Worm (Caenorhabditis elegans): ENCODE measurements around the gene F28H7.8.
A peak's percentile ranks its signal among the peaks of the same experiment; 100 is the strongest.

F28H7.8 gene

DNA sequence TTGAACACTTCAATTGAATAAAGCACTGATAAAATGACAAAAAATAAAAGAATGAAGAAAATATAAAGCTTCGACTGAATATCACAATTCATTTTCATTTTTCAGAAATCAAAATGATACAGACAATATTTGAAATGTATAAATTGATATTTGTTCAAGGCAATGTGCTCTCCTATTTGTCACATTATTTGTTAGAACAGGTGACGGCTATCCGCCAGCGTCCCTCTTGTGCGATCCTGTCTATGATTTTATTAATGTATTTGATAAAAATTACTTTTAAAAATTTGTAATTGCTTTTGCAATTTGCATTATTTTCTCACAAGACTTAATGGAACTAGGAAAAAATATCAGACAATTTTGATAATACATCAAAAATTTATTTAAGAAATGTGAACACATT is 4.7 kb upstream of the F28H7.8 start, which contains the start of gene F28H7.7:
F28H7.7 (minus strand) TSS at position 101 of the 400 bp plus-strand sequence.
- TF ChIP-seq unc-39 (tag; optimal IDR thresholded peaks at IDR 0.05), result no peak
- no peak for TF ChIP-seq snpc-4 (tag; optimal IDR thresholded peaks at IDR 0.05)
- no peak for TF ChIP-seq ZK546.5 (tag; optimal IDR thresholded peaks at IDR 0.05)
- TF ChIP-seq skn-1 (tag; optimal IDR thresholded peaks at IDR 0.05), result no peak
- TF ChIP-seq mab-5 (tag; optimal IDR thresholded peaks at IDR 0.05), result no peak
- TF ChIP-seq aly-2 (tag; optimal IDR thresholded peaks at IDR 0.05), result no peak
- TF ChIP-seq nhr-11 (tag; optimal IDR thresholded peaks at IDR 0.05), result no peak
- TF ChIP-seq sma-3 (GFP tag; optimal IDR thresholded peaks at IDR 0.05), result no peak
- no peak for TF ChIP-seq lin-11 (tag; optimal IDR thresholded peaks at IDR 0.05)
- TF ChIP-seq nhr-21 (tag; optimal IDR thresholded peaks at IDR 0.05), result no peak
- TF ChIP-seq ztf-1 (GFP tag; conservative IDR thresholded peaks at IDR 0.05), result no peak
- TF ChIP-seq sem-4 (tag; optimal IDR thresholded peaks at IDR 0.05), result no peak
- TF ChIP-seq nhr-10 (tag; optimal IDR thresholded peaks at IDR 0.05), result no peak
- no peak for TF ChIP-seq lin-39 (tag; optimal IDR thresholded peaks at IDR 0.05)
- TF ChIP-seq nhr-12 (tag; optimal IDR thresholded peaks at IDR 0.05), result no peak

DNA sequence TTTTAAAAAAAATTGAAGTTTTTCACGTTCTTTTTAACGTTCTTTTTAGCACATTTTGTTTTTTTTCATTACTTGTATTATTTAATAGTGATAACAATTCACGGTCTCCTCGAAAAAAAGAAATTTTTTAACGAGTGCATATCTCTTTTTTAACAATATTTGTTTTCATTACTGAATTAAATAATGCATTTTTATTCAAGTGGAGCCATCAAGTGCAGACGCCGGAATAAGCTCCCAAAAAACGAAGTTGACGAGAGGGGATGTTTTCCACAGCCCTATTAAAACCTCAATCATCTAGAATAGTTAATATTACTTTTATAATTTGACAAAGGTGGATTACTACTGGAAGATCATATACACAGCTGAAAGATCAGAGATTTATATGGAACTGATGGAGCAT is 2.1 kb upstream of the F28H7.8 start, which contains the start of gene irld-6:
irld-6 (minus strand) TSS at position 101 of the 400 bp plus-strand sequence.
- TF ChIP-seq ztf-4 (tag; optimal IDR thresholded peaks at IDR 0.05) (no peak), aly-2 (tag; optimal IDR thresholded peaks at IDR 0.05) (no peak)

DNA sequence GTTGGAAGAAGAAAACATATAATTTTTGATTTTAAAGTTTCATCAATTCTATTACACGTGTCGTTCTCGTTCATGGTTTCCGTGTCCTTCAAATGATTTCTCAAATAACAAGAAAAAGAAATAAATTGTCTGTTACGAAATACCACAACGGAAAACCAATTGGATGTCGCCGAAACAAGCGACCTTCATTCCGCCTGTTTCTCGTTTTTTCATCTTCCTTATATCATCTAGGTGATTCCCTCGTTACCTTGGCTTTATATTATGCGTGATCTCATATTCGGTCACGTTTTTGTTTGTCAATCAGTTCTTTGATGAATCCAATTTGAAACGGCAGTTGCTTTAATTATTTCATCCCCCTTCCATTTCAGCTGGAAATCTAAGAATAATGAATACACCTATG is 1.6 kb upstream of the F28H7.8 start:
- no peak for TF ChIP-seq F13H6.1 (tag; optimal IDR thresholded peaks at IDR 0.05)
- no peak for TF ChIP-seq nhr-21 (tag; optimal IDR thresholded peaks at IDR 0.05)
- TF ChIP-seq unc-39 (tag; optimal IDR thresholded peaks at IDR 0.05), result no peak
- no peak for TF ChIP-seq nhr-10 (tag; optimal IDR thresholded peaks at IDR 0.05)
- TF ChIP-seq blmp-1 (tag; optimal IDR thresholded peaks at IDR 0.05; ENCODE audit: insufficient read depth), result peak; percentile 48
- TF ChIP-seq egl-27 (tag; optimal IDR thresholded peaks at IDR 0.05), result no peak
- no peak for TF ChIP-seq snpc-4 (tag; optimal IDR thresholded peaks at IDR 0.05)
- TF ChIP-seq mbf-1 (tag; optimal IDR thresholded peaks at IDR 0.05), result no peak
- no peak for TF ChIP-seq mdl-1 (tag; optimal IDR thresholded peaks at IDR 0.05)
- TF ChIP-seq sma-9 (GFP tag; optimal IDR thresholded peaks at IDR 0.05), result peak; percentile 0
- no peak for TF ChIP-seq sma-9 (tag; optimal IDR thresholded peaks at IDR 0.05)
- TF ChIP-seq lsy-2 (tag; optimal IDR thresholded peaks at IDR 0.05), result no peak
- TF ChIP-seq elt-3 (tag; optimal IDR thresholded peaks at IDR 0.05), result no peak
- no peak for TF ChIP-seq nhr-6 (tag; optimal IDR thresholded peaks at IDR 0.05)
- no peak for TF ChIP-seq nhr-11 (tag; optimal IDR thresholded peaks at IDR 0.05)
- no peak for TF ChIP-seq ceh-82 (tag; optimal IDR thresholded peaks at IDR 0.05)
- no peak for TF ChIP-seq unc-62 (GFP tag; optimal IDR thresholded peaks at IDR 0.05)
- peak; percentile 74 for TF ChIP-seq nhr-25 (tag; optimal IDR thresholded peaks at IDR 0.05)
- no peak for TF ChIP-seq crh-2 (tag; optimal IDR thresholded peaks at IDR 0.05)
- no peak for TF ChIP-seq ztf-4 (tag; optimal IDR thresholded peaks at IDR 0.05)
- TF ChIP-seq elt-1 (tag; optimal IDR thresholded peaks at IDR 0.05), result no peak
- TF ChIP-seq fos-1 (tag; optimal IDR thresholded peaks at IDR 0.05), result no peak
- TF ChIP-seq ZK546.5 (tag; optimal IDR thresholded peaks at IDR 0.05), result no peak
- TF ChIP-seq nhr-129 (tag; optimal IDR thresholded peaks at IDR 0.05), result peak; percentile 35

DNA sequence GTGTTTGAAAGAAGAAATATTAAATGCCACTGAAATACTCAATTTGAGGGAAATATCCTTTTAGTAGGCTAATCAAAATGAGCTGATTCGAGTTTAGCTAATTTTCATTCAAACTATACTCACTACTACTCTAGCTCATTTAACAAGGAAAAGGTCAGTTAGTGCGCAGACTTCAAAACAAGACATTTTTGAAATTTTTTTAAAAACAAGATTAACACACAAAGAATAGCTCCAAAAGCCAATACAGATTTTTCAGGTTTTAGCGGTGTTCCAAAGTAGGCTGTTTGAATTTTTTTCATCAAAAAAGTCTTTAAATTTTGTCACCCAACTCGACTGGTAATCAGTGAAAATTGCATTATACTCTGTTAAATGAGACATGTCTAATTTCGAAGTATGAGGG is 2.1 kb downstream of the F28H7.8 start:
- TF ChIP-seq nhr-25 (tag; optimal IDR thresholded peaks at IDR 0.05) (peak; percentile 31), egl-27 (tag; optimal IDR thresholded peaks at IDR 0.05) (no peak), mbf-1 (tag; optimal IDR thresholded peaks at IDR 0.05) (no peak)

DNA sequence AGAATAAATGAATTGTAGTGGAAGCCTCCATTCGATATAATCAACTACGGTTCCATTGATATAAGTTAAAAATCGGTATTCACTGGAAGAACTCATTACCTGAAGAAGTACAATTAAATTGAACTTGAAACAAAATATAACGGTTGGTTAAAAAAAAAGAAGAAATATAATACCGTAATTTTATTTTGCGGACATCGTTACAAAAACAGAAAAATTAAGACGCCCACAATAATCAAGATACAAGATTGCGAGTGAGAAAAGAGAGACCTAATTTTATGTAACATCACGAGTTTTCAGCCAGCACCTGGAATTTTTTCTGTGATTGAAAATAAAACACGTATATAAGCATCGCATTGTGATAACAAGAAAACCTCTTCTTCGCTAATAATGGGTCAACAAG is 3.9 kb downstream of the F28H7.8 start, which contains the start of gene sre-6:
sre-6 (minus strand) TSS at position 101 of the 400 bp plus-strand sequence.
- TF ChIP-seq R02D3.7 (tag; optimal IDR thresholded peaks at IDR 0.05), result no peak
- no peak for TF ChIP-seq lin-13 (GFP tag; optimal IDR thresholded peaks at IDR 0.05)
- no peak for TF ChIP-seq ceh-82 (tag; optimal IDR thresholded peaks at IDR 0.05)
- no peak for TF ChIP-seq ama-1 (optimal IDR thresholded peaks at IDR 0.05)
- TF ChIP-seq crh-2 (tag; optimal IDR thresholded peaks at IDR 0.05), result no peak
- no peak for TF ChIP-seq sma-9 (GFP tag; optimal IDR thresholded peaks at IDR 0.05)
- TF ChIP-seq sma-9 (tag; optimal IDR thresholded peaks at IDR 0.05), result no peak
- TF ChIP-seq lin-39 (tag; optimal IDR thresholded peaks at IDR 0.05), result no peak
- TF ChIP-seq ztf-11 (tag; optimal IDR thresholded peaks at IDR 0.05), result no peak
- TF ChIP-seq nhr-237 (tag; optimal IDR thresholded peaks at IDR 0.05), result no peak
- no peak for TF ChIP-seq C34F6.9 (tag; optimal IDR thresholded peaks at IDR 0.05)
- TF ChIP-seq fos-1 (tag; optimal IDR thresholded peaks at IDR 0.05), result no peak
- TF ChIP-seq nhr-77 (tag; optimal IDR thresholded peaks at IDR 0.05), result no peak
- no peak for TF ChIP-seq F13H6.1 (tag; optimal IDR thresholded peaks at IDR 0.05)
- no peak for TF ChIP-seq ZK546.5 (tag; optimal IDR thresholded peaks at IDR 0.05)
- no peak for TF ChIP-seq peb-1 (tag; optimal IDR thresholded peaks at IDR 0.05)

Measured in whole organism, L2 larva.